Worm (Caenorhabditis elegans) whole organism, L3 larva: ENCODE results near the gene cal-3.

Experiments used
- R02D3.7 ChIP-seq: fragments of 150-350 bp; optimal IDR thresholded peaks from 2 replicates; lab custom pipeline; 2014; ENCODE audit warnings: missing biosample characterization, missing genetic modification characterization
- ZK546.5 ChIP-seq: sonication (generic microtip); optimal IDR thresholded peaks from 2 replicates; lab custom pipeline; 2017; ENCODE audit warnings: missing biosample characterization, missing genetic modification characterization
- ama-1 ChIP-seq: fragments of 150-350 bp; optimal IDR thresholded peaks from 2 replicates; lab custom pipeline; 2018
- ceh-16 ChIP-seq: sonication (generic microtip); optimal IDR thresholded peaks from 2 replicates; lab custom pipeline; 2017; ENCODE audit warnings: missing biosample characterization, missing genetic modification characterization
- ceh-28 ChIP-seq: fragments of 150-350 bp; optimal IDR thresholded peaks from 2 replicates; lab custom pipeline; 2014; ENCODE audit warnings: missing biosample characterization, missing genetic modification reagents, missing genetic modification characterization
- ceh-82 ChIP-seq: fragments of 150-350 bp; optimal IDR thresholded peaks from 2 replicates; lab custom pipeline; 2014; ENCODE audit warnings: missing biosample characterization, missing genetic modification characterization
- ceh-9 ChIP-seq: sonication (generic microtip); optimal IDR thresholded peaks from 2 replicates; lab custom pipeline; 2018; ENCODE audit warnings: missing biosample characterization, missing genetic modification characterization
- daf-12 ChIP-seq: fragments of 150-350 bp; optimal IDR thresholded peaks from 2 replicates; lab custom pipeline; 2014; ENCODE audit warnings: missing biosample characterization, missing genetic modification reagents, missing genetic modification characterization
- egl-27 ChIP-seq: sonication (generic microtip); optimal IDR thresholded peaks from 4 replicates; lab custom pipeline; 2017; ENCODE audit warnings: missing biosample characterization, missing genetic modification reagents, missing genetic modification characterization
- egl-5 ChIP-seq: fragments of 150-350 bp; optimal IDR thresholded peaks from 2 replicates; lab custom pipeline; 2017; ENCODE audit warnings: missing biosample characterization, missing genetic modification reagents, missing genetic modification characterization, inconsistent platforms
- elt-1 ChIP-seq: fragments of 150-350 bp; optimal IDR thresholded peaks from 2 replicates; lab custom pipeline; 2014; ENCODE audit warnings: missing biosample characterization, missing genetic modification characterization
- elt-2 ChIP-seq: sonication (generic microtip); optimal IDR thresholded peaks from 2 replicates; lab custom pipeline; 2016; ENCODE audit warnings: missing genetic modification reagents, mild to moderate bottlenecking, missing genetic modification characterization, missing compliant biosample characterization
- eor-1 ChIP-seq, 2 experiments: fragments of 150-350 bp; optimal IDR thresholded peaks; 2 replicates each; lab custom pipeline; 2014 to 2018; ENCODE audit warnings: missing biosample characterization in 2 of 2, missing genetic modification characterization in 2 of 2
- fkh-2 ChIP-seq: fragments of 150-350 bp; optimal IDR thresholded peaks from 2 replicates; lab custom pipeline; 2014; ENCODE audit warnings: missing biosample characterization, missing genetic modification reagents, missing genetic modification characterization
- hmg-11 ChIP-seq: sonication (generic microtip); optimal IDR thresholded peaks from 2 replicates; lab custom pipeline; 2016; ENCODE audit warnings: missing genetic modification characterization, missing compliant biosample characterization
- lin-15B ChIP-seq: fragments of 150-350 bp; optimal IDR thresholded peaks from 2 replicates; lab custom pipeline; 2014; ENCODE audit warnings: missing biosample characterization, missing genetic modification characterization
- lin-39 ChIP-seq: fragments of 150-350 bp; optimal IDR thresholded peaks from 2 replicates; lab custom pipeline; 2018; ENCODE audit warnings: missing biosample characterization, missing genetic modification reagents, missing genetic modification characterization
- lsy-12 ChIP-seq: sonication (generic microtip); optimal IDR thresholded peaks from 2 replicates; lab custom pipeline; 2016; ENCODE audit warnings: mild to moderate bottlenecking, missing genetic modification characterization, missing compliant biosample characterization
- mdl-1 ChIP-seq: fragments of 150-350 bp; optimal IDR thresholded peaks from 2 replicates; lab custom pipeline; 2014; ENCODE audit warnings: missing biosample characterization, missing genetic modification characterization
- nfya-1 ChIP-seq: sonication (generic microtip); optimal IDR thresholded peaks from 2 replicates; lab custom pipeline; 2017; ENCODE audit warnings: missing genetic modification characterization, mild to moderate bottlenecking, missing compliant biosample characterization, antibody characterized with exemption, moderate library complexity; ENCODE audit not compliant: insufficient read depth
- nhr-11 ChIP-seq: fragments of 150-350 bp; optimal IDR thresholded peaks from 2 replicates; lab custom pipeline; 2014; ENCODE audit warnings: missing biosample characterization, missing genetic modification characterization
- nhr-23 ChIP-seq: fragments of 150-350 bp; optimal IDR thresholded peaks from 2 replicates; lab custom pipeline; 2014; ENCODE audit warnings: missing biosample characterization, missing genetic modification reagents, missing genetic modification characterization
- nhr-237 ChIP-seq: fragments of 150-350 bp; optimal IDR thresholded peaks from 2 replicates; lab custom pipeline; 2014; ENCODE audit warnings: missing biosample characterization, missing genetic modification characterization
- nhr-25 ChIP-seq: sonication (generic microtip); optimal IDR thresholded peaks from 2 replicates; lab custom pipeline; 2017; ENCODE audit warnings: missing biosample characterization, missing genetic modification characterization
- nhr-43 ChIP-seq: sonication (generic microtip); optimal IDR thresholded peaks from 2 replicates; lab custom pipeline; 2016; ENCODE audit warnings: mild to moderate bottlenecking, missing genetic modification characterization, missing compliant biosample characterization; ENCODE audit not compliant: poor library complexity, severe bottlenecking
- nhr-76 ChIP-seq: fragments of 150-350 bp; sonication (generic microtip); optimal IDR thresholded peaks from 5 replicates; lab custom pipeline; 2014; ENCODE audit warnings: missing biosample characterization, missing genetic modification characterization
- nhr-77 ChIP-seq: fragments of 150-350 bp; optimal IDR thresholded peaks from 2 replicates; lab custom pipeline; 2014; ENCODE audit warnings: missing biosample characterization, missing genetic modification characterization
- pqm-1 ChIP-seq: fragments of 150-350 bp; optimal IDR thresholded peaks from 2 replicates; lab custom pipeline; 2017; ENCODE audit warnings: missing biosample characterization, missing genetic modification characterization, inconsistent platforms
- sea-2 ChIP-seq: fragments of 150-350 bp; sonication (generic microtip); optimal IDR thresholded peaks from 4 replicates; lab custom pipeline; 2014; ENCODE audit warnings: missing biosample characterization, missing genetic modification reagents, missing genetic modification characterization
- skn-1 ChIP-seq: fragments of 150-350 bp; optimal IDR thresholded peaks from 2 replicates; lab custom pipeline; 2014; ENCODE audit warnings: missing biosample characterization, missing genetic modification characterization
- snpc-4 ChIP-seq: fragments of 150-350 bp; optimal IDR thresholded peaks from 2 replicates; lab custom pipeline; 2014; ENCODE audit warnings: missing biosample characterization, missing genetic modification characterization
- tbx-2 ChIP-seq: sonication (generic microtip); optimal IDR thresholded peaks from 2 replicates; lab custom pipeline; 2016; ENCODE audit warnings: mild to moderate bottlenecking, missing genetic modification characterization, missing compliant biosample characterization
- unc-39 ChIP-seq: sonication (generic microtip); optimal IDR thresholded peaks from 4 replicates; lab custom pipeline; 2017; ENCODE audit warnings: missing biosample characterization, missing genetic modification characterization
- ztf-11 ChIP-seq: fragments of 150-350 bp; optimal IDR thresholded peaks from 2 replicates; lab custom pipeline; 2014; ENCODE audit warnings: missing biosample characterization, missing genetic modification characterization

cal-3 gene

DNA sequence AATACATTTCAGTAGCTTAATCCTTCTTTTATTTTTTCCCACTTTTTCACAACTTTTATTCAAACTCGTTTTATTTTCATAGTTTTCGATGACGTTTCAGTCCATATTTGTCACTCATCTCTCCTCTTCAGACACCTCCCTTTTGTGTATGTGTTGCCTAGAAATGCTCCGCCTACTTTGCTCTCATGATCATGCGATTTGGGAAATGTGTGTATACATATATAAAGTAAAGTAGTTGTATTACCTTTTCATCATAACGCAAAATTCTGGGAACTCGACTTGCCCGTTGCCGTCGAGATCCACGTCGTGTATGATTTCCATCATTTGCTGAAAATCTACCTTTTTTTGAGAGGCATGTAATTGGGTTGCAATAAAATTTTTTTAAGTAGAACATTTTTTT lies 2.9 kb downstream of the cal-3 start:
- TF ChIP-seq lsy-12 (no peak), pqm-1 (tag; lab: Kevin White, UChicago) (no peak), nfya-1 (tag; lab: Kevin White, UChicago) (no peak), nhr-23 (tag; lab: Kevin White, UChicago) (no peak), ceh-82 (tag; lab: Kevin White, UChicago) (no peak), egl-27 (tag; lab: Kevin White, UChicago) (no peak), ceh-9 (tag; lab: Kevin White, UChicago) (no peak), mdl-1 (tag; lab: Kevin White, UChicago) (no peak), snpc-4 (tag; lab: Kevin White, UChicago) (no peak), unc-39 (no peak), nhr-77 (tag; lab: Kevin White, UChicago) (no peak), eor-1 (tag; optimal IDR thresholded peaks at IDR 0.05; lab: Kevin White, UChicago) (no peak), fkh-2 (tag; lab: Kevin White, UChicago) (no peak), nhr-43 (tag; lab: Kevin White, UChicago) (no peak)

ce11 chrIV:3827724-3828123 lies 7.2 kb downstream of the cal-3 start:
- TF ChIP-seq nhr-77 (tag; lab: Kevin White, UChicago) (no peak), elt-1 (tag; lab: Kevin White, UChicago) (no peak), ama-1 (lab: Kevin White, UChicago) (no peak), skn-1 (tag; lab: Kevin White, UChicago) (no peak), ceh-28 (tag; lab: Kevin White, UChicago) (no peak), sea-2 (GFP tag; lab: Kevin White, UChicago) (no peak), nhr-23 (tag; lab: Kevin White, UChicago) (no peak), nhr-25 (no peak), ztf-11 (tag; lab: Kevin White, UChicago) (no peak), daf-12 (no peak), nhr-11 (tag; lab: Kevin White, UChicago) (no peak), R02D3.7 (tag; lab: Kevin White, UChicago) (no peak), elt-2 (tag; lab: Kevin White, UChicago) (no peak), snpc-4 (tag; lab: Kevin White, UChicago) (no peak), ZK546.5 (tag; lab: Kevin White, UChicago) (no peak), pqm-1 (tag; lab: Kevin White, UChicago) (no peak), lin-15B (tag; lab: Kevin White, UChicago) (no peak), lin-39 (tag; lab: Kevin White, UChicago) (no peak), fkh-2 (tag; lab: Kevin White, UChicago) (no peak), mdl-1 (tag; lab: Kevin White, UChicago) (no peak)

DNA sequence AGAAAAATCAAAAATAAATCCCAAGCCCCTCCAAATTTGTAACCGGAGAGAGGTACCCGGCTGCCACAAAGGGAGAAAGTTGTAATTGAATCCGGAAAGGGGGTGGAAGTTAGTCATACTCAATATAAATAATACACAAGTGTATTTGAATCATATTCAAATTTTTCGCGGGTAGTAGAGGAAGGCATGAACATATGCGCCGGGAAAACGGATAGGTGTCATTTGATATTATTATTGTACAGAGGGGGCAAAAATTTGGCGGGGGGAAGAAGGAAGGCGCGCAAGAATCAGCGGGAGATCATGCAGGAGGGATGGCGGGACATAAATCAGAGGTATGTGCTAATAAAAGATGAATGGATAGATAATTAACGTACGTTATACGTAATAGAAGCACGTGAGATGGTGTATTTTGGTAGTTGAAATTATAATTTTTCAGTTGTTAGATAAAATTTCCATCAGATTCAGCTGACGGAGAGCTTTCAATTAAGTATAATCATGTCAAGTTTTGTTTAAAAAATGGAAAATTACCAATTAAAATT lies 8.3 kb downstream of the cal-3 start, which contains the start of gene F28F9.3:
F28F9.3 (plus strand) TSS at position 301 of the 539 bp plus-strand sequence.
- TF ChIP-seq lin-39 (tag; lab: Kevin White, UChicago) (no peak), hmg-11 (no peak), pqm-1 (tag; lab: Kevin White, UChicago) (no peak), nhr-77 (tag; lab: Kevin White, UChicago) (no peak), nhr-237 (tag; lab: Kevin White, UChicago) (no peak), tbx-2 (tag; lab: Kevin White, UChicago) (no peak), daf-12 (no peak)

DNA sequence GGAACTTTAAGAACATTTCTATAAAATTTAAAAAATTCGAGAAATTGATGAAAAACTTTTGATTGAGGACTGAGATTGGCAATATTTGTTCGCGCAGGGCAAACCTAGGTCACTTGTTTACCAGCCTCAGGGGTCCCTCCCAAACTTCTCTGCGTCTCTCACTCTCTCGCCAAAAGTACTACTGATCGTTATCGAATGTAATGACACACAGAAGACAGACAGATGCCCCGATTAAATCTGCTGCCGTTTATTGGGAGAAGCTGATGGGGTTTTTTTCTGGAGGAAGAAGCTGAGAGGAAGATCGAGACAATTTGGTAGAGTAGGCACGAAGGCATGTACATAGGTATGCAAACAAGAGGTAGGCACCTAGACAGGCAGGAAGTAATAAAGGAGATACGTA lies 9.6 kb downstream of the cal-3 start:
- TF ChIP-seq egl-5 (tag; lab: Kevin White, UChicago): peak; percentile 3
- no peak for TF ChIP-seq nhr-25
- no peak for TF ChIP-seq ceh-16
- peak; percentile 21 for TF ChIP-seq elt-1 (tag; lab: Kevin White, UChicago)

DNA sequence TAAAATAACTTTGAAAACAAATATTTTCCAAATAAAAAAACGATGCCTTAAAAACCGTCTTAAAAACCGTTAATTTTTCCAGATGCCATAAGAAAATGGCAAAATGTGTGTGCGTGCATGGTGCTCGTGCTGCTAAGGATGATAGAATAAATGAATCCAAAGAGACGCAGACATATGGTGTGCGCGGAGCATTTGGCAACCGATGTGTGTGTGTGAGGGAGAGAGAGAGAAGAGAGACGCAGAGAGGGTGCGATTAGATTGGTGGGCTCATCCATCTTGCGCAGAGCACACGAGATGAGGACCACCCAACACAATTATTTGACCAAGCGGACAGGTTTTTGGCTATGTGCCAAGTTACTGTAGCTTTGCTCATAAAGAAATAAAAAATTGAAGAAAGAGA lies 10.2 kb downstream of the cal-3 start:
- peak; percentile 68 for TF ChIP-seq nfya-1 (tag; lab: Kevin White, UChicago)
- TF ChIP-seq lin-15B (tag; lab: Kevin White, UChicago): peak; percentile 20
- TF ChIP-seq nhr-76: no peak
- no peak for TF ChIP-seq ama-1 (lab: Kevin White, UChicago)
- TF ChIP-seq lin-39 (tag; lab: Kevin White, UChicago): peak; percentile 84
- peak; percentile 57 for TF ChIP-seq hmg-11
- TF ChIP-seq nhr-77 (tag; lab: Kevin White, UChicago): no peak
